Worm (Caenorhabditis elegans) whole organism, L1 larva: Measurements from ENCODE around the gene F46F2.5.

Experiments used
- C16A3.4 ChIP-seq: fragments of 150-350 bp; optimal IDR thresholded peaks from 2 replicates; lab custom pipeline; 2014; ENCODE audit warnings: missing biosample characterization, missing genetic modification characterization
- aly-2 ChIP-seq: fragments of 150-350 bp; optimal IDR thresholded peaks from 2 replicates; lab custom pipeline; 2014; ENCODE audit warnings: missing biosample characterization, missing genetic modification characterization
- blmp-1 ChIP-seq: fragments of 150-350 bp; optimal IDR thresholded peaks from 2 replicates; lab custom pipeline; 2014; ENCODE audit warnings: missing biosample characterization, missing genetic modification characterization
- ceh-63 ChIP-seq: fragments of 200-800 bp; sonication (Bioruptor generic); optimal IDR thresholded peaks from 2 replicates; lab custom pipeline; 2018; ENCODE audit warnings: mild to moderate bottlenecking, missing genetic modification characterization, missing compliant biosample characterization
- ceh-8 ChIP-seq: fragments of 200-800 bp; sonication (Bioruptor generic); optimal IDR thresholded peaks from 2 replicates; lab custom pipeline; 2018; ENCODE audit warnings: mild to moderate bottlenecking, missing genetic modification characterization, moderate library complexity, missing compliant biosample characterization
- ceh-88 ChIP-seq: fragments of 200-800 bp; sonication (Bioruptor generic); IDR thresholded peaks from 2 replicates; pipeline ENCODE4 v1.3.6; 2022; ENCODE audit warnings: missing genetic modification characterization, missing compliant biosample characterization
- ces-1 ChIP-seq: fragments of 150-350 bp; optimal IDR thresholded peaks from 2 replicates; lab custom pipeline; 2014; ENCODE audit warnings: missing biosample characterization, missing genetic modification reagents, missing genetic modification characterization
- dpl-1 ChIP-seq, 3 experiments: fragments of 150-350 bp in 2 of 3; sonication (generic microtip) in 1 of 3; optimal IDR thresholded peaks; 2 replicates each; lab custom pipeline; 2014 to 2017; ENCODE audit warnings: missing biosample characterization in 3 of 3, missing genetic modification characterization in 3 of 3, missing genetic modification reagents in 3 of 3
- dsc-1 ChIP-seq: sonication (generic microtip); optimal IDR thresholded peaks from 2 replicates; lab custom pipeline; 2016; ENCODE audit warnings: mild to moderate bottlenecking, missing genetic modification characterization, missing compliant biosample characterization
- efl-3 ChIP-seq: fragments of 200-800 bp; sonication (Bioruptor generic); optimal IDR thresholded peaks from 2 replicates; lab custom pipeline; 2018; ENCODE audit warnings: mild to moderate bottlenecking, missing genetic modification characterization, missing compliant biosample characterization
- egl-13 ChIP-seq: sonication (generic microtip); optimal IDR thresholded peaks from 2 replicates; lab custom pipeline; 2016; ENCODE audit warnings: missing genotype, missing genetic modification reagents, missing genetic modification characterization, missing compliant biosample characterization
- elt-3 ChIP-seq, 6 experiments: fragments of 150-350 bp in 1 of 6; sonication (generic microtip); optimal IDR thresholded peaks; 2 replicates each; lab custom pipeline; 2017 to 2018; ENCODE audit warnings: missing biosample characterization in 6 of 6, missing genetic modification characterization in 6 of 6, inconsistent platforms in 1 of 6
- ets-5 ChIP-seq: fragments of 200-800 bp; sonication (Bioruptor generic); IDR thresholded peaks from 2 replicates; pipeline ENCODE4 v1.3.6; 2022; ENCODE audit warnings: missing genetic modification characterization, missing compliant biosample characterization
- fkh-8 ChIP-seq: sonication (generic microtip); optimal IDR thresholded peaks from 2 replicates; lab custom pipeline; 2016; ENCODE audit warnings: mild to moderate bottlenecking, missing genetic modification characterization, missing compliant biosample characterization
- grh-1 ChIP-seq: fragments of 200-800 bp; sonication (Bioruptor generic); IDR thresholded peaks from 2 replicates; pipeline ENCODE4 v1.3.6; 2022; ENCODE audit warnings: missing genetic modification reagents, missing genetic modification characterization, missing compliant biosample characterization
- hpl-2 ChIP-seq: fragments of 150-350 bp; optimal IDR thresholded peaks from 2 replicates; lab custom pipeline; 2014; ENCODE audit warnings: missing biosample characterization, missing genetic modification reagents, missing genetic modification characterization
- irx-1 ChIP-seq: sonication (generic microtip); optimal IDR thresholded peaks from 2 replicates; lab custom pipeline; 2016; ENCODE audit warnings: missing genetic modification characterization, missing compliant biosample characterization
- jun-1 ChIP-seq: fragments of 150-350 bp; optimal IDR thresholded peaks from 2 replicates; lab custom pipeline; 2014; ENCODE audit warnings: missing biosample characterization, missing genetic modification reagents, missing genetic modification characterization
- lin-14 ChIP-seq: fragments of 200-800 bp; sonication (Bioruptor generic); optimal IDR thresholded peaks from 2 replicates; lab custom pipeline; 2018; ENCODE audit warnings: mild to moderate bottlenecking, missing genetic modification characterization, moderate library complexity, missing compliant biosample characterization
- lin-35 ChIP-seq, 2 experiments: fragments of 150-350 bp; optimal IDR thresholded peaks; 2 replicates each; lab custom pipeline; 2014; ENCODE audit warnings: missing biosample characterization in 2 of 2, missing genetic modification characterization in 2 of 2, missing genetic modification reagents in 2 of 2
- lir-3 ChIP-seq: sonication (generic microtip); optimal IDR thresholded peaks from 2 replicates; lab custom pipeline; 2016; ENCODE audit warnings: mild to moderate bottlenecking, missing genetic modification characterization, moderate library complexity, missing compliant biosample characterization; ENCODE audit not compliant: poor library complexity
- mab-9 ChIP-seq: fragments of 200-800 bp; sonication (Bioruptor generic); IDR thresholded peaks from 2 replicates; pipeline ENCODE4 v1.3.6; 2022; ENCODE audit warnings: missing genetic modification reagents, missing genetic modification characterization, missing compliant biosample characterization
- mep-1 ChIP-seq: fragments of 150-350 bp; optimal IDR thresholded peaks from 2 replicates; lab custom pipeline; 2014; ENCODE audit warnings: missing biosample characterization, missing genetic modification characterization
- nhr-11 ChIP-seq: fragments of 150-350 bp; optimal IDR thresholded peaks from 2 replicates; lab custom pipeline; 2014; ENCODE audit warnings: missing biosample characterization, missing genetic modification characterization
- nhr-12 ChIP-seq: sonication (generic microtip); optimal IDR thresholded peaks from 2 replicates; lab custom pipeline; 2017; ENCODE audit warnings: missing biosample characterization, missing genetic modification characterization
- nhr-19 ChIP-seq: fragments of 200-800 bp; sonication (Bioruptor generic); conservative IDR thresholded peaks from 2 replicates; pipeline ENCODE4 v1.3.6; 2022; ENCODE audit warnings: missing genetic modification characterization, missing compliant biosample characterization
- nhr-20 ChIP-seq: sonication (generic microtip); optimal IDR thresholded peaks from 2 replicates; lab custom pipeline; 2016; ENCODE audit warnings: mild to moderate bottlenecking, missing genetic modification characterization, missing compliant biosample characterization
- nhr-237 ChIP-seq: fragments of 150-350 bp; optimal IDR thresholded peaks from 2 replicates; lab custom pipeline; 2014; ENCODE audit warnings: missing biosample characterization, missing genetic modification characterization
- nhr-47 ChIP-seq: sonication (generic microtip); optimal IDR thresholded peaks from 2 replicates; lab custom pipeline; 2016; ENCODE audit warnings: mild to moderate bottlenecking, missing genetic modification characterization, moderate library complexity, missing compliant biosample characterization
- nhr-71 ChIP-seq: sonication (generic microtip); optimal IDR thresholded peaks from 2 replicates; lab custom pipeline; 2016; ENCODE audit warnings: mild to moderate bottlenecking, missing genetic modification characterization, moderate library complexity, missing compliant biosample characterization
- nhr-76 ChIP-seq: sonication (generic microtip); optimal IDR thresholded peaks from 2 replicates; lab custom pipeline; 2017; ENCODE audit warnings: missing biosample characterization, missing genetic modification characterization
- nhr-84 ChIP-seq: sonication (generic microtip); optimal IDR thresholded peaks from 2 replicates; lab custom pipeline; 2017; ENCODE audit warnings: missing biosample characterization, missing genetic modification characterization
- nhr-85 ChIP-seq: sonication (generic microtip); peaks from one replicate; lab custom pipeline; 2016; ENCODE audit warnings: missing genetic modification characterization, inconsistent platforms, missing compliant biosample characterization
- nhr-90 ChIP-seq: sonication (generic microtip); optimal IDR thresholded peaks from 2 replicates; lab custom pipeline; 2016; ENCODE audit warnings: mild to moderate bottlenecking, missing genetic modification characterization, missing compliant biosample characterization; ENCODE audit not compliant: poor library complexity
- pax-3 ChIP-seq: fragments of 200-800 bp; sonication (Bioruptor generic); optimal IDR thresholded peaks from 2 replicates; lab custom pipeline; 2018; ENCODE audit warnings: mild to moderate bottlenecking, missing genetic modification characterization, moderate library complexity, missing compliant biosample characterization
- pqm-1 ChIP-seq: sonication (generic microtip); optimal IDR thresholded peaks from 3 replicates; lab custom pipeline; 2017; ENCODE audit warnings: missing biosample characterization, missing genetic modification characterization
- skn-1 ChIP-seq: fragments of 150-350 bp; optimal IDR thresholded peaks from 2 replicates; lab custom pipeline; 2014; ENCODE audit warnings: missing biosample characterization, missing genetic modification characterization
- snpc-4 ChIP-seq: fragments of 150-350 bp; optimal IDR thresholded peaks from 2 replicates; lab custom pipeline; 2014; ENCODE audit warnings: missing biosample characterization, missing genetic modification characterization
- snu-23 ChIP-seq: sonication (generic microtip); optimal IDR thresholded peaks from 2 replicates; lab custom pipeline; 2016; ENCODE audit warnings: missing genetic modification characterization, missing compliant biosample characterization
- tbx-2 ChIP-seq: sonication (generic microtip); optimal IDR thresholded peaks from 2 replicates; lab custom pipeline; 2016; ENCODE audit warnings: missing genetic modification characterization, missing compliant biosample characterization
- tlp-1 ChIP-seq: fragments of 150-350 bp; optimal IDR thresholded peaks from 2 replicates; lab custom pipeline; 2014; ENCODE audit warnings: missing biosample characterization, missing genetic modification characterization
- unc-86 ChIP-seq: sonication (generic microtip); optimal IDR thresholded peaks from 2 replicates; lab custom pipeline; 2016; ENCODE audit warnings: missing genetic modification characterization, missing compliant biosample characterization
- unc-98 ChIP-seq: fragments of 200-800 bp; sonication (Bioruptor generic); IDR thresholded peaks from 2 replicates; pipeline ENCODE4 v1.3.6; 2022; ENCODE audit warnings: missing genetic modification characterization, missing compliant biosample characterization
- zip-4 ChIP-seq: fragments of 200-800 bp; sonication (Bioruptor generic); optimal IDR thresholded peaks from 2 replicates; lab custom pipeline; 2018; ENCODE audit warnings: mild to moderate bottlenecking, missing genetic modification characterization, moderate library complexity, missing compliant biosample characterization

F46F2.5 gene

ce11 chrX:15262875-15263274 is 352 bp downstream of the F46F2.5 start:
- TF ChIP-seq tlp-1 (tag; lab: Kevin White, UChicago) (no peak), nhr-237 (tag; lab: Kevin White, UChicago) (no peak), zip-4 (GFP tag; lab: Kevin White, UChicago) (no peak), lin-14 (no peak), lir-3 (tag; lab: Kevin White, UChicago) (no peak), mep-1 (tag; lab: Kevin White, UChicago) (no peak), egl-13 (tag; lab: Kevin White, UChicago) (no peak)

- TF ChIP-seq nhr-20 (tag; lab: Kevin White, UChicago): peak; percentile 76
- no peak for TF ChIP-seq C16A3.4 (tag; lab: Kevin White, UChicago)
- peak; percentile 22 for TF ChIP-seq mep-1 (tag; lab: Kevin White, UChicago)
- TF ChIP-seq egl-13 (tag; lab: Kevin White, UChicago): no peak
- peak; percentile 56 for TF ChIP-seq nhr-19 (GFP tag; lab: Robert Waterston, UW)
- peak in 1 of 2 experiments; percentile 2 for TF ChIP-seq lin-35 (GFP tag; optimal IDR thresholded peaks at IDR 0.05; lab: Kevin White, UChicago)
- peak; percentile 53 for TF ChIP-seq snu-23 (GFP tag; lab: Kevin White, UChicago)
- no peak for TF ChIP-seq jun-1
- TF ChIP-seq snpc-4 (tag; lab: Kevin White, UChicago): no peak
- no peak for TF ChIP-seq nhr-12
- no peak for TF ChIP-seq ces-1 (GFP tag; lab: Kevin White, UChicago)
- TF ChIP-seq pqm-1 (tag; lab: Kevin White, UChicago): no peak
- peak in 2 of 6 experiments; percentile 9 to 51 for TF ChIP-seq elt-3 (tag; optimal IDR thresholded peaks at IDR 0.05; lab: Kevin White, UChicago)
- TF ChIP-seq nhr-90 (tag; lab: Kevin White, UChicago): peak; percentile 61
- TF ChIP-seq blmp-1: peak; percentile 55
- TF ChIP-seq nhr-71 (tag; lab: Kevin White, UChicago): peak; percentile 45
- TF ChIP-seq nhr-84 (tag; lab: Kevin White, UChicago): no peak
- peak; percentile 8 for TF ChIP-seq irx-1
- TF ChIP-seq grh-1: peak; percentile 47; the same call in 1 of the 2 replicates
- TF ChIP-seq efl-3 (GFP tag; lab: Kevin White, UChicago): no peak
- peak; percentile 21 for TF ChIP-seq tbx-2
- TF ChIP-seq lin-14: peak; percentile 38
- TF ChIP-seq nhr-85 (tag; lab: Kevin White, UChicago): peak; percentile 97
- no peak for TF ChIP-seq unc-98 (GFP tag; lab: Robert Waterston, UW)
Measured at ce11 chrX:15264149-15264548, 1.6 kb downstream of the F46F2.5 start.

- peak; percentile 33 for TF ChIP-seq pax-3 (tag; lab: Kevin White, UChicago)
- TF ChIP-seq ceh-63 (GFP tag; lab: Kevin White, UChicago): peak; percentile 62
- no peak for TF ChIP-seq aly-2 (tag; lab: Kevin White, UChicago)
- peak; percentile 63 for TF ChIP-seq egl-13 (tag; lab: Kevin White, UChicago)
- TF ChIP-seq nhr-76 (tag; lab: Kevin White, UChicago): no peak
- TF ChIP-seq mab-9 (GFP tag; lab: Robert Waterston, UW): no peak
- peak; percentile 67 for TF ChIP-seq fkh-8
- peak; percentile 45 for TF ChIP-seq blmp-1
- peak in 1 of 6 experiments; percentile 2 for TF ChIP-seq elt-3 (tag; optimal IDR thresholded peaks at IDR 0.05; lab: Kevin White, UChicago)
- no peak for TF ChIP-seq nhr-237 (tag; lab: Kevin White, UChicago)
- peak; percentile 9 for TF ChIP-seq skn-1 (tag; lab: Kevin White, UChicago)
- TF ChIP-seq nhr-11 (tag; lab: Kevin White, UChicago): no peak
- TF ChIP-seq unc-86 (tag; lab: Kevin White, UChicago): peak; percentile 54
- peak; percentile 40 for TF ChIP-seq lin-14
- TF ChIP-seq ets-5: 0 out of 2 replicates have a peak, but pooled peaks have one; percentile 75
- TF ChIP-seq ceh-88: no peak
- TF ChIP-seq lir-3 (tag; lab: Kevin White, UChicago): no peak
- TF ChIP-seq nhr-47 (tag; lab: Kevin White, UChicago): peak; percentile 53
- TF ChIP-seq nhr-71 (tag; lab: Kevin White, UChicago): peak; percentile 32
- peak; percentile 81 for TF ChIP-seq dsc-1 (tag; lab: Kevin White, UChicago)
- no peak for TF ChIP-seq C16A3.4 (tag; lab: Kevin White, UChicago)
- TF ChIP-seq nhr-90 (tag; lab: Kevin White, UChicago): no peak
- TF ChIP-seq unc-98 (GFP tag; lab: Robert Waterston, UW): no peak
- no peak for TF ChIP-seq snu-23 (GFP tag; lab: Kevin White, UChicago)
- no peak for TF ChIP-seq dpl-1 (GFP tag; optimal IDR thresholded peaks at IDR 0.05; lab: Kevin White, UChicago)
- no peak for TF ChIP-seq hpl-2
- peak; percentile 70 for TF ChIP-seq ceh-8
Measured at ce11 chrX:15264593-15264992, 2.1 kb downstream of the F46F2.5 start.
